ENCODE assay signal across 2 worm cellular contexts in the genomic region with DNA sequence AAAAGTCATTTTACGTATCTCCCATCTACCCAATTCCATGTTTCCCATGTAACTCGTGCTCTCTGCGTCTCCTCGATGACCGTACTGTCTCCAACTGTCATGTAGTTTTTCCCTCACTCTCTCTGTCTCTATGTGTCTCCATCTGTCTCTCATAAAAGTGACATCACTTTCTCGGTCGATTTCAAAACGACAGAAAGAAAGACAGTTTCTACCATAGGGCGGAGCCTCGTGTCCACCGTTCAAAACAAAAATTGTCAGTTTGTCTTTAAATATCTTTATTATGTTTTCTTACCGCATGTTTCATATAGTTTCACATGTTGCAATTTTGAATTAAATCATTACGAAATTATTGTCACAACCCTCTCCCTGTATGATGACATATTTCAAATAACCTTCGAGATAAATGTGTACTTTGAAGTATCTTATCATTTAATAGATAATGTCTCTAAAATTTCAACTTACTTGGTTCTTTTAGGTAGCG.
TF ChIP-seq lines count a peak whose summit lies in the region.

No protein-coding gene starts in this region.

TF ChIP-seq in whole organism, L1 larva, 84 proteins besides CTCF, POLR2A, EP300 and RAD21 (continued from another document):
- TF ChIP-seq ceh-82 (tag; optimal IDR thresholded peaks at IDR 0.05; lab: Kevin White, UChicago) (peak in 2 of 3 experiments; percentile 40 to 55), zip-4 (GFP tag; optimal IDR thresholded peaks at IDR 0.05; lab: Kevin White, UChicago) (peak; percentile 22), nhr-20 (tag; optimal IDR thresholded peaks at IDR 0.05; lab: Kevin White, UChicago) (peak; percentile 95), elt-3 (tag; optimal IDR thresholded peaks at IDR 0.05; lab: Kevin White, UChicago) (peak in 3 of 6 experiments; percentile 44 to 77 (median 70)), mab-9 (GFP tag; IDR thresholded peaks at IDR 0.05; lab: Robert Waterston, UW) (peak; percentile 49; the same call in 1 of the 2 replicates), Y116A8C.19 (tag; optimal IDR thresholded peaks at IDR 0.05; lab: Kevin White, UChicago; ENCODE audit: borderline replicate concordance) (no peak), blmp-1 (tag; optimal IDR thresholded peaks at IDR 0.05; lab: Kevin White, UChicago) (peak; percentile 94), nhr-11 (tag; optimal IDR thresholded peaks at IDR 0.05; lab: Kevin White, UChicago) (peak; percentile 83), nhr-28 (tag; optimal IDR thresholded peaks at IDR 0.05; lab: Kevin White, UChicago) (no peak), tbx-2 (tag; optimal IDR thresholded peaks at IDR 0.05; lab: Kevin White, UChicago) (peak; percentile 83), grh-1 (GFP tag; IDR thresholded peaks at IDR 0.05; lab: Robert Waterston, UW) (peak; percentile 79)

TF ChIP-seq in whole organism, young adult, 124 proteins besides CTCF, POLR2A, EP300 and RAD21 (continued from another document):
- no peak for TF ChIP-seq Y56A3A.18 (GFP tag; IDR thresholded peaks at IDR 0.05; lab: Robert Waterston, UW)
- no peak for TF ChIP-seq hmg-20 (GFP tag; IDR thresholded peaks at IDR 0.05; lab: Robert Waterston, UW)
- peak; percentile 46 for TF ChIP-seq lin-54 (GFP tag; optimal IDR thresholded peaks at IDR 0.05; lab: Kevin White, UChicago)
TF ChIP-seq in whole organism, young adult: peak in this region for 33.
